Worm (Caenorhabditis elegans) whole organism, late embryonic: ENCODE results near the gene C31H1.5.

Source experiments
- F13H6.1 ChIP-seq: sonication (generic microtip); optimal IDR thresholded peaks from 2 replicates; lab custom pipeline; 2016; ENCODE audit warnings: missing genetic modification characterization, missing compliant biosample characterization
- ama-1 ChIP-seq: fragments of 150-350 bp; optimal IDR thresholded peaks from 2 replicates; lab custom pipeline; 2014
- ceh-9 ChIP-seq: sonication (generic microtip); optimal IDR thresholded peaks from 2 replicates; lab custom pipeline; 2016; ENCODE audit warnings: mild to moderate bottlenecking, missing genetic modification characterization, inconsistent platforms, missing compliant biosample characterization
- hlh-15 ChIP-seq: sonication (generic microtip); optimal IDR thresholded peaks from 2 replicates; lab custom pipeline; 2016; ENCODE audit warnings: missing genetic modification characterization, missing compliant biosample characterization
- hlh-30 ChIP-seq: sonication (generic microtip); optimal IDR thresholded peaks from 2 replicates; lab custom pipeline; 2017; ENCODE audit warnings: antibody characterized with exemption, missing genetic modification characterization, missing compliant biosample characterization; ENCODE audit not compliant: insufficient read depth
- hlh-6 ChIP-seq: sonication (generic microtip); optimal IDR thresholded peaks from 2 replicates; lab custom pipeline; 2016; ENCODE audit warnings: missing genotype, missing genetic modification characterization, missing compliant biosample characterization
- madf-2 ChIP-seq: sonication (generic microtip); optimal IDR thresholded peaks from 2 replicates; lab custom pipeline; 2017; ENCODE audit warnings: missing genetic modification characterization, missing compliant biosample characterization
- nhr-11 ChIP-seq: fragments of 150-350 bp; optimal IDR thresholded peaks from 2 replicates; lab custom pipeline; 2014; ENCODE audit warnings: missing biosample characterization, missing genetic modification characterization
- nhr-232 ChIP-seq: sonication (generic microtip); optimal IDR thresholded peaks from 2 replicates; lab custom pipeline; 2016; ENCODE audit warnings: missing genetic modification characterization, missing compliant biosample characterization
- sox-2 ChIP-seq: fragments of 200-800 bp; sonication (Bioruptor generic); IDR thresholded peaks from 2 replicates; pipeline ENCODE4 v1.3.6; 2022; ENCODE audit warnings: missing genetic modification reagents, missing genetic modification characterization, missing compliant biosample characterization

- TF ChIP-seq nhr-11 (tag; lab: Kevin White, UChicago) (no peak), madf-2 (tag; lab: Kevin White, UChicago) (no peak), nhr-232 (tag; lab: Kevin White, UChicago) (no peak), ama-1 (lab: Kevin White, UChicago) (no peak), hlh-6 (tag; lab: Kevin White, UChicago) (no peak), hlh-30 (tag; lab: Kevin White, UChicago) (no peak), hlh-15 (tag; lab: Kevin White, UChicago) (no peak), ceh-9 (no peak), sox-2 (GFP tag; lab: Robert Waterston, UW) (no peak), F13H6.1 (tag; lab: Kevin White, UChicago) (no peak)
Observed at ce11 chrIV:5806909-5807308, 10.3 kb upstream of the C31H1.5 start, which contains the start of gene lntl-1.
